Fruit fly (Drosophila melanogaster): Measurements from ENCODE around the gene CG32264.

CG32264 gene

dm6 chr3L:3851847-3852246 is 45.6 kb upstream of the CG32264 start (continued):
- TF ChIP-seq vvl (GFP tag; IDR thresholded peaks at IDR 0.05) (peak; percentile 59), ATbp (GFP tag; optimal IDR thresholded peaks at IDR 0.05) (peak; percentile 18), CG16863 (GFP tag; optimal IDR thresholded peaks at IDR 0.05) (no peak), CG4360 (GFP tag; IDR thresholded peaks at IDR 0.05) (no peak), oc (tag; optimal IDR thresholded peaks at IDR 0.05) (peak; percentile 5), p53 (GFP tag; optimal IDR thresholded peaks at IDR 0.05) (peak; percentile 20), Bgb (GFP tag; IDR thresholded peaks at IDR 0.05; ENCODE audit: partially characterized antibody) (no peak), ewg (GFP tag; optimal IDR thresholded peaks at IDR 0.05) (peak; percentile 31), CG1603 (tag; optimal IDR thresholded peaks at IDR 0.05) (peak; percentile 70), prd (optimal IDR thresholded peaks at IDR 0.05) (no peak), prd (GFP tag; IDR thresholded peaks at IDR 0.05) (peak; percentile 34; the same call in 1 of the 3 replicates), stc (GFP tag; IDR thresholded peaks at IDR 0.05) (no peak), CG30431 (GFP tag; optimal IDR thresholded peaks at IDR 0.05) (peak; percentile 0), abd-A (tag; optimal IDR thresholded peaks at IDR 0.05) (no peak), CG11085 (GFP tag; IDR thresholded peaks at IDR 0.05) (no peak), schlank (tag; optimal IDR thresholded peaks at IDR 0.05) (no peak), CG2202 (tag; optimal IDR thresholded peaks at IDR 0.05) (no peak), ci (GFP tag; IDR thresholded peaks at IDR 0.05) (peak; percentile 47; the same call in 1 of the 3 replicates), CG10366 (GFP tag; IDR thresholded peaks at IDR 0.05) (peak; percentile 30; the same call in 1 of the 2 replicates), CG15601 (tag; optimal IDR thresholded peaks at IDR 0.05) (peak; percentile 43), GATAe (GFP tag; conservative IDR thresholded peaks at IDR 0.05) (no peak), CG4424 (GFP tag; optimal IDR thresholded peaks at IDR 0.05) (peak; percentile 61), ap (GFP tag; IDR thresholded peaks at IDR 0.05) (no peak), gcm (GFP tag; optimal IDR thresholded peaks at IDR 0.05) (no peak), CG12391 (tag; optimal IDR thresholded peaks at IDR 0.05) (peak; percentile 55), CG9727 (GFP tag; optimal IDR thresholded peaks at IDR 0.05) (peak; percentile 41), jumu (GFP tag; optimal IDR thresholded peaks at IDR 0.05) (peak; percentile 11), Ada2b (GFP tag; IDR thresholded peaks at IDR 0.05) (no peak), CG7745 (tag; optimal IDR thresholded peaks at IDR 0.05) (no peak), sc (optimal IDR thresholded peaks at IDR 0.05) (no peak), sc (GFP tag; optimal IDR thresholded peaks at IDR 0.05) (peak; percentile 1), CG6254 (GFP tag; optimal IDR thresholded peaks at IDR 0.05) (peak; percentile 42), Asciz (GFP tag; optimal IDR thresholded peaks at IDR 0.05) (no peak), CG9609 (GFP tag; optimal IDR thresholded peaks at IDR 0.05) (no peak), Oaz (GFP tag; IDR thresholded peaks at IDR 0.05) (no peak), CG9932 (GFP tag; IDR thresholded peaks at IDR 0.05) (peak; percentile 47; the same call in 1 of the 2 replicates), dmrt11E (tag; optimal IDR thresholded peaks at IDR 0.05) (peak; percentile 62), CG33557 (GFP tag; optimal IDR thresholded peaks at IDR 0.05) (peak; percentile 24), CG6654 (GFP tag; optimal IDR thresholded peaks at IDR 0.05) (peak; percentile 0), CG6689 (GFP tag; IDR thresholded peaks at IDR 0.05) (peak; percentile 24; the same call in 1 of the 2 replicates), ssp (GFP tag; IDR thresholded peaks at IDR 0.05) (peak; percentile 39), CG12219 (GFP tag; optimal IDR thresholded peaks at IDR 0.05) (peak; percentile 27), CG11093 (GFP tag; IDR thresholded peaks at IDR 0.05) (0 out of 3 replicates have a peak, but pooled peaks have one; percentile 26), pan (optimal IDR thresholded peaks at IDR 0.05) (no peak), pan (GFP tag; optimal IDR thresholded peaks at IDR 0.05 in 1 of 2, IDR thresholded peaks at IDR 0.05 in 1 of 2) (peak in 1 of 2 experiments; percentile 40), CG14710 (tag; optimal IDR thresholded peaks at IDR 0.05) (peak; percentile 40), CG6272 (GFP tag; IDR thresholded peaks at IDR 0.05) (no peak), Hr3 (GFP tag; optimal IDR thresholded peaks at IDR 0.05) (peak; percentile 22), Nf-YA (GFP tag; IDR thresholded peaks at IDR 0.05) (no peak), Bteb2 (GFP tag; optimal IDR thresholded peaks at IDR 0.05) (no peak), CG13775 (GFP tag; optimal IDR thresholded peaks at IDR 0.05) (peak; percentile 10), Xbp1 (GFP tag; optimal IDR thresholded peaks at IDR 0.05) (peak; percentile 45)
